Worm (Caenorhabditis elegans) whole organism, L4/young adult: ENCODE results near the gene F47D12.3.

Experiments
- W03F9.2 ChIP-seq: fragments of 150-350 bp; optimal IDR thresholded peaks from 2 replicates; lab custom pipeline; 2014; ENCODE audit warnings: missing biosample characterization, missing genetic modification characterization
- dao-5 ChIP-seq: sonication (generic microtip); optimal IDR thresholded peaks from 2 replicates; lab custom pipeline; 2016; ENCODE audit warnings: missing genotype, missing genetic modification characterization, moderate library complexity, missing compliant biosample characterization
- him-1 ChIP-seq: sonication (generic microtip); optimal IDR thresholded peaks from 2 replicates; lab custom pipeline; 2016; ENCODE audit warnings: missing genotype, missing genetic modification reagents, missing genetic modification characterization, missing compliant biosample characterization

- TF ChIP-seq W03F9.2 (tag; lab: Kevin White, UChicago) (no peak), him-1 (no peak), dao-5 (tag; lab: Kevin White, UChicago) (no peak)
Measured at ce11 chrIII:6265911-6266310, 32.4 kb upstream of the F47D12.3 start, which contains the start of gene srg-6.
